Worm (Caenorhabditis elegans) whole organism, early embryonic: ENCODE measurements around the gene W02G9.3.

Experiments
- B0310.2 ChIP-seq: sonication (generic microtip); optimal IDR thresholded peaks from 2 replicates; lab custom pipeline; 2016; ENCODE audit warnings: mild to moderate bottlenecking, missing genetic modification characterization, missing compliant biosample characterization
- F13C5.2 ChIP-seq: sonication (generic microtip); optimal IDR thresholded peaks from 2 replicates; lab custom pipeline; 2017; ENCODE audit warnings: mild to moderate bottlenecking, missing genetic modification characterization, inconsistent platforms, missing compliant biosample characterization
- aly-1 ChIP-seq: sonication (generic microtip); optimal IDR thresholded peaks from 2 replicates; lab custom pipeline; 2016; ENCODE audit warnings: missing genetic modification characterization, missing compliant biosample characterization
- ama-1 ChIP-seq: fragments of 150-350 bp; optimal IDR thresholded peaks from 2 replicates; lab custom pipeline; 2014
- ceh-13 ChIP-seq: fragments of 200-800 bp; sonication (Bioruptor generic); optimal IDR thresholded peaks from 2 replicates; lab custom pipeline; 2018; ENCODE audit warnings: mild to moderate bottlenecking, missing genetic modification characterization, missing compliant biosample characterization
- ceh-36 ChIP-seq: sonication (generic microtip); optimal IDR thresholded peaks from 2 replicates; lab custom pipeline; 2016; ENCODE audit warnings: missing genetic modification characterization, inconsistent platforms, missing compliant biosample characterization
- ets-7 ChIP-seq: sonication (generic microtip); optimal IDR thresholded peaks from 2 replicates; lab custom pipeline; 2016; ENCODE audit warnings: missing genotype, missing genetic modification characterization, missing compliant biosample characterization
- flt-1 ChIP-seq: fragments of 200-800 bp; sonication (Bioruptor generic); IDR thresholded peaks from 2 replicates; pipeline ENCODE4 v1.3.6; 2022; ENCODE audit warnings: missing genetic modification characterization, missing compliant biosample characterization
- hmbx-1 ChIP-seq: sonication (generic microtip); optimal IDR thresholded peaks from 2 replicates; lab custom pipeline; 2016; ENCODE audit warnings: mild to moderate bottlenecking, missing genetic modification characterization, missing compliant biosample characterization
- hmg-4 ChIP-seq: fragments of 200-800 bp; sonication (Bioruptor generic); optimal IDR thresholded peaks from 2 replicates; lab custom pipeline; 2018; ENCODE audit warnings: mild to moderate bottlenecking, missing genetic modification characterization, missing compliant biosample characterization
- hnd-1 ChIP-seq: sonication (generic microtip); optimal IDR thresholded peaks from 2 replicates; lab custom pipeline; 2016; ENCODE audit warnings: missing genetic modification characterization, missing compliant biosample characterization
- pes-1 ChIP-seq: fragments of 200-800 bp; sonication (Bioruptor generic); IDR thresholded peaks from 2 replicates; pipeline ENCODE4 v1.3.6; 2022; ENCODE audit warnings: missing genetic modification reagents, missing genetic modification characterization, missing compliant biosample characterization
- scrt-1 ChIP-seq: fragments of 200-800 bp; sonication (Bioruptor generic); IDR thresholded peaks from 2 replicates; pipeline ENCODE4 v1.3.6; 2022; ENCODE audit warnings: missing genetic modification characterization, missing compliant biosample characterization
- sea-1 ChIP-seq: fragments of 200-800 bp; sonication (Bioruptor generic); conservative IDR thresholded peaks from 2 replicates; pipeline ENCODE4 v1.3.6; 2022; ENCODE audit warnings: missing genetic modification characterization, missing compliant biosample characterization
- tbx-11 ChIP-seq: fragments of 200-800 bp; sonication (Bioruptor generic); IDR thresholded peaks from 2 replicates; pipeline ENCODE4 v1.3.6; 2022; ENCODE audit warnings: missing genetic modification characterization, missing compliant biosample characterization
- tbx-37 ChIP-seq: fragments of 200-800 bp; sonication (Bioruptor generic); conservative IDR thresholded peaks from 2 replicates; pipeline ENCODE4 v1.3.6; 2022; ENCODE audit warnings: missing genetic modification reagents, missing genetic modification characterization, missing compliant biosample characterization
- tra-4 ChIP-seq: sonication (generic microtip); optimal IDR thresholded peaks from 2 replicates; lab custom pipeline; 2017; ENCODE audit warnings: missing genetic modification characterization, missing compliant biosample characterization

The W02G9.3 gene

ce11 chrV:2690478-2690877, 17.7 kb downstream of the W02G9.3 start:
- TF ChIP-seq ets-7 (tag; lab: Kevin White, UChicago), result no peak
- no peak for TF ChIP-seq hnd-1
- no peak for TF ChIP-seq ama-1
- TF ChIP-seq tbx-37, result no peak

- TF ChIP-seq B0310.2 (tag; lab: Kevin White, UChicago) (no peak), sea-1 (GFP tag; lab: Robert Waterston, UW) (no peak), tbx-37 (no peak), scrt-1 (GFP tag; lab: Robert Waterston, UW) (no peak), hmbx-1 (tag; lab: Kevin White, UChicago) (no peak), aly-1 (tag; lab: Kevin White, UChicago) (no peak), ceh-13 (GFP tag; lab: Kevin White, UChicago) (no peak), tra-4 (tag; lab: Kevin White, UChicago) (no peak)
Observed at ce11 chrV:2690948-2691347, 18.2 kb downstream of the W02G9.3 start.

ce11 chrV:2694389-2694788, 21.6 kb downstream of the W02G9.3 start, which contains the start of gene Y45G12B.2:
TSS of gene Y45G12B.2 (plus strand) at chrV:2694771.
- TF ChIP-seq tra-4 (tag; lab: Kevin White, UChicago) (no peak), hmg-4 (GFP tag; lab: Kevin White, UChicago) (peak; percentile 32), tbx-37 (0 out of 2 replicates have a peak, but pooled peaks have one; percentile 23), hnd-1 (no peak), tbx-11 (GFP tag; lab: Robert Waterston, UW) (peak; percentile 8; the same call in 1 of the 2 replicates), F13C5.2 (tag; lab: Kevin White, UChicago) (peak; percentile 68), ets-7 (tag; lab: Kevin White, UChicago) (no peak), pes-1 (GFP tag; lab: Robert Waterston, UW) (no peak), aly-1 (tag; lab: Kevin White, UChicago) (no peak), hmbx-1 (tag; lab: Kevin White, UChicago) (no peak), flt-1 (GFP tag; lab: Robert Waterston, UW) (no peak; the same call in 1 of the 2 replicates), ceh-13 (GFP tag; lab: Kevin White, UChicago) (no peak)

- TF ChIP-seq ets-7 (tag; lab: Kevin White, UChicago) (no peak), sea-1 (GFP tag; lab: Robert Waterston, UW) (no peak), tra-4 (tag; lab: Kevin White, UChicago) (no peak), hmbx-1 (tag; lab: Kevin White, UChicago) (no peak), hmg-4 (GFP tag; lab: Kevin White, UChicago) (no peak), aly-1 (tag; lab: Kevin White, UChicago) (no peak), flt-1 (GFP tag; lab: Robert Waterston, UW) (no peak), scrt-1 (GFP tag; lab: Robert Waterston, UW) (no peak), ceh-36 (tag; lab: Kevin White, UChicago) (no peak), ceh-13 (GFP tag; lab: Kevin White, UChicago) (no peak), tbx-37 (no peak)
Observed at ce11 chrV:2695935-2696334, 23.1 kb downstream of the W02G9.3 start, which contains the start of gene Y45G12B.3. TSS of gene Y45G12B.3 (minus strand) at chrV:2696254.

ce11 chrV:2697693-2698092, 24.9 kb downstream of the W02G9.3 start:
- TF ChIP-seq pes-1 (GFP tag; lab: Robert Waterston, UW) (peak; percentile 56; the same call in 1 of the 2 replicates), scrt-1 (GFP tag; lab: Robert Waterston, UW) (no peak)

ce11 chrV:2698826-2699225, 26.0 kb downstream of the W02G9.3 start, which contains the start of gene nuo-5:
TSS of gene nuo-5 (plus strand) at chrV:2698972.
- TF ChIP-seq ceh-36 (tag; lab: Kevin White, UChicago) (no peak), hmbx-1 (tag; lab: Kevin White, UChicago) (no peak), ama-1 (no peak), sea-1 (GFP tag; lab: Robert Waterston, UW) (no peak), scrt-1 (GFP tag; lab: Robert Waterston, UW) (no peak), F13C5.2 (tag; lab: Kevin White, UChicago) (no peak), tra-4 (tag; lab: Kevin White, UChicago) (no peak)

- TF ChIP-seq aly-1 (tag; lab: Kevin White, UChicago), result no peak
- no peak for TF ChIP-seq hnd-1
- TF ChIP-seq flt-1 (GFP tag; lab: Robert Waterston, UW), result no peak
- TF ChIP-seq F13C5.2 (tag; lab: Kevin White, UChicago), result no peak
- TF ChIP-seq ama-1, result no peak
- TF ChIP-seq sea-1 (GFP tag; lab: Robert Waterston, UW), result no peak
- TF ChIP-seq hmbx-1 (tag; lab: Kevin White, UChicago), result no peak
- no peak for TF ChIP-seq B0310.2 (tag; lab: Kevin White, UChicago)
Observed at ce11 chrV:2702883-2703282, 30.1 kb downstream of the W02G9.3 start.

- no peak for TF ChIP-seq aly-1 (tag; lab: Kevin White, UChicago)
- no peak for TF ChIP-seq hnd-1
- TF ChIP-seq B0310.2 (tag; lab: Kevin White, UChicago), result no peak
- TF ChIP-seq flt-1 (GFP tag; lab: Robert Waterston, UW), result no peak
- peak; percentile 6; the same call in 1 of the 2 replicates for TF ChIP-seq tbx-11 (GFP tag; lab: Robert Waterston, UW)
- no peak for TF ChIP-seq sea-1 (GFP tag; lab: Robert Waterston, UW)
- TF ChIP-seq scrt-1 (GFP tag; lab: Robert Waterston, UW), result no peak
- TF ChIP-seq ets-7 (tag; lab: Kevin White, UChicago), result no peak
Observed at ce11 chrV:2703299-2703698, 30.5 kb downstream of the W02G9.3 start.
